Worm (Caenorhabditis elegans) whole organism, L2 larva: ENCODE results near the gene C50E3.9.

Experiments
- R02D3.7 ChIP-seq: fragments of 150-350 bp; optimal IDR thresholded peaks from 2 replicates; lab custom pipeline; 2014; ENCODE audit warnings: missing biosample characterization, missing genetic modification characterization
- ZK546.5 ChIP-seq: sonication (generic microtip); optimal IDR thresholded peaks from 2 replicates; lab custom pipeline; 2017; ENCODE audit warnings: missing biosample characterization, missing genetic modification characterization
- blmp-1 ChIP-seq: sonication (generic microtip); optimal IDR thresholded peaks from 2 replicates; lab custom pipeline; 2017; ENCODE audit warnings: missing genetic modification characterization, mild to moderate bottlenecking, missing compliant biosample characterization, antibody characterized with exemption, moderate library complexity; ENCODE audit not compliant: insufficient read depth
- ceh-16 ChIP-seq: fragments of 150-350 bp; optimal IDR thresholded peaks from 2 replicates; lab custom pipeline; 2014; ENCODE audit warnings: missing biosample characterization, missing genetic modification characterization
- dmd-4 ChIP-seq: sonication (generic microtip); optimal IDR thresholded peaks from 2 replicates; lab custom pipeline; 2017; ENCODE audit warnings: missing biosample characterization, missing genetic modification characterization
- elt-3 ChIP-seq: sonication (generic microtip); optimal IDR thresholded peaks from 2 replicates; lab custom pipeline; 2017; ENCODE audit warnings: missing biosample characterization, missing genetic modification characterization
- fos-1 ChIP-seq: fragments of 150-350 bp; optimal IDR thresholded peaks from 2 replicates; lab custom pipeline; 2014; ENCODE audit warnings: missing biosample characterization, missing genetic modification characterization
- skn-1 ChIP-seq: sonication (generic microtip); optimal IDR thresholded peaks from 2 replicates; lab custom pipeline; 2017; ENCODE audit warnings: missing biosample characterization, missing genetic modification characterization

DNA sequence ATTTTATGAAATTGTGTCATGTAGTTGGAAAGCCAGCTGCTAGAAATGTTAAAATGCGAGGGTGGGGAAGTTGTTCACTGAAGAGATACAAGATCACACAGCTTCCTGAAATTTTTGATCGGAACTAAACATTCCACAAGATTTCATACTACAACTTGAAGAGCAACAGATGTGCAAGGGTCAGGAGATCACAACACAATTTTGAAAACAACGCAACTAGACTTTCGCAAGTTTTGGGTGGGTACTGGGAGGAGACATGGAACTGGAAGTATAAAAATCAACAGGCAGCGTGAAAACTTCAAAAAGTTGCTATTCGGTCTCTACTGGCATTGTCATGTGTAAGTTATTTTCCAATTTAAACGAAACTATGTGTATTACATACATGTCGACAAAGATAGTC is 48.2 kb downstream of the C50E3.9 start, which contains the start of gene F19F10.3:
- TF ChIP-seq R02D3.7 (tag; lab: Kevin White, UChicago), result no peak
- TF ChIP-seq elt-3 (tag; lab: Kevin White, UChicago), result no peak
- TF ChIP-seq fos-1 (tag; lab: Kevin White, UChicago), result no peak
- TF ChIP-seq ceh-16 (tag; lab: Kevin White, UChicago), result no peak
- no peak for TF ChIP-seq skn-1 (tag; lab: Kevin White, UChicago)
- TF ChIP-seq ZK546.5 (tag; lab: Kevin White, UChicago), result no peak
- TF ChIP-seq blmp-1 (tag; lab: Kevin White, UChicago), result no peak
- no peak for TF ChIP-seq dmd-4 (tag; lab: Kevin White, UChicago)
